Fruit fly (Drosophila melanogaster) whole organism, embryonic: ENCODE results near the gene CG7974.
A peak's percentile ranks its signal among the peaks of the same experiment; 100 is the strongest.

Experiments used
- Adf1 ChIP-seq: fragments of 200-800 bp; sonication (Bioruptor generic); IDR thresholded peaks from 2 replicates; pipeline ENCODE4 v1.3.6; 2022; ENCODE audit warnings: missing biosample characterization, missing genetic modification characterization
- Awh ChIP-seq: fragments of 200-800 bp; sonication (Bioruptor generic); IDR thresholded peaks from 2 replicates; pipeline ENCODE4, ENCODE4 v1.3.6; 2022; ENCODE audit warnings: missing biosample characterization, missing genetic modification characterization
- B-H2 ChIP-seq: fragments of 200-800 bp; sonication (Bioruptor generic); optimal IDR thresholded peaks from 2 replicates; lab custom pipeline; 2018; ENCODE audit warnings: missing biosample characterization, mild to moderate bottlenecking, missing genetic modification characterization
- CG10431 ChIP-seq: fragments of 200-800 bp; sonication (Bioruptor generic); optimal IDR thresholded peaks from 3 replicates; lab custom pipeline; 2018; ENCODE audit warnings: missing biosample characterization, mild to moderate bottlenecking, missing genetic modification characterization
- CG12219 ChIP-seq: fragments of 200-800 bp; sonication (Bioruptor generic); optimal IDR thresholded peaks from 3 replicates; lab custom pipeline; 2018; ENCODE audit warnings: missing biosample characterization, mild to moderate bottlenecking, missing genetic modification characterization
- CG12769 ChIP-seq: fragments of 200-800 bp; sonication (Bioruptor generic); optimal IDR thresholded peaks from 2 replicates; lab custom pipeline; 2019; ENCODE audit warnings: missing biosample characterization, mild to moderate bottlenecking, missing genetic modification characterization, moderate library complexity
- CG13775 ChIP-seq: fragments of 200-800 bp; sonication (Bioruptor generic); optimal IDR thresholded peaks from 3 replicates; lab custom pipeline; 2017; ENCODE audit warnings: missing biosample characterization, mild to moderate bottlenecking, missing genetic modification characterization
- CG14441 ChIP-seq: fragments of 200-800 bp; sonication (Bioruptor generic); IDR thresholded peaks from 2 replicates; pipeline ENCODE4 v1.3.6; 2022; ENCODE audit warnings: missing biosample characterization, missing genetic modification characterization
- CG15269 ChIP-seq: fragments of 200-800 bp; sonication (Bioruptor generic); optimal IDR thresholded peaks from 2 replicates; lab custom pipeline; 2018; ENCODE audit warnings: missing biosample characterization, mild to moderate bottlenecking, missing genetic modification characterization, moderate library complexity
- CG1647 ChIP-seq: fragments of 200-800 bp; sonication (Bioruptor generic); optimal IDR thresholded peaks from 3 replicates; lab custom pipeline; 2016; ENCODE audit warnings: missing biosample characterization, missing genetic modification characterization
- CG17802 ChIP-seq: fragments of 200-800 bp; sonication (Bioruptor generic); optimal IDR thresholded peaks from 2 replicates; lab custom pipeline; 2018; ENCODE audit warnings: missing biosample characterization, mild to moderate bottlenecking, missing genetic modification characterization, moderate library complexity
- CG18262 ChIP-seq: fragments of 200-800 bp; optimal IDR thresholded peaks from 3 replicates; lab custom pipeline; 2019; ENCODE audit warnings: missing biosample characterization, mild to moderate bottlenecking, missing genetic modification characterization, moderate library complexity
- CG31224 ChIP-seq: fragments of 200-800 bp; sonication (Bioruptor generic); IDR thresholded peaks from 2 replicates; pipeline ENCODE4 v1.3.6; 2022; ENCODE audit warnings: missing biosample characterization, missing genetic modification characterization
- CG6175 ChIP-seq: fragments of 200-800 bp; sonication (Bioruptor generic); IDR thresholded peaks from 3 replicates; pipeline ENCODE4 v1.3.6; 2022; ENCODE audit warnings: missing biosample characterization, missing genetic modification characterization
- CG8478 ChIP-seq: fragments of >200 bp; optimal IDR thresholded peaks from 2 replicates; lab custom pipeline; 2018
- Deaf1 ChIP-seq: fragments of 200-800 bp; optimal IDR thresholded peaks from 3 replicates; lab custom pipeline; 2019; ENCODE audit warnings: missing biosample characterization, mild to moderate bottlenecking, missing genetic modification characterization, moderate library complexity
- Dll ChIP-seq: fragments of 200-800 bp; sonication (Bioruptor generic); IDR thresholded peaks from 4 replicates; pipeline ENCODE4 v1.3.6; 2022; ENCODE audit warnings: missing biosample characterization, missing genetic modification characterization; ENCODE audit not compliant: partially characterized antibody
- Ets65A ChIP-seq: fragments of 200-800 bp; sonication (Bioruptor generic); peaks from one replicate; lab custom pipeline; 2016; ENCODE audit warnings: missing biosample characterization, missing genetic modification characterization
- HmgD ChIP-seq: fragments of 200-800 bp; sonication (Bioruptor generic); optimal IDR thresholded peaks from 3 replicates; lab custom pipeline; 2016; ENCODE audit warnings: missing biosample characterization, missing genetic modification characterization
- Jarid2 ChIP-seq: fragments of 200-800 bp; sonication (Bioruptor generic); optimal IDR thresholded peaks from 3 replicates; lab custom pipeline; 2017; ENCODE audit warnings: mild to moderate bottlenecking, missing biosample characterization, missing genetic modification reagents, missing genetic modification characterization
- Med ChIP-seq: fragments of 200-800 bp; sonication (Bioruptor generic); peaks from one replicate; lab custom pipeline; 2016; ENCODE audit warnings: missing biosample characterization, missing genetic modification characterization, mild to moderate bottlenecking, inconsistent platforms, moderate library complexity
- Myb ChIP-seq: fragments of 200-800 bp; sonication (Bioruptor generic); optimal IDR thresholded peaks from 2 replicates; lab custom pipeline; 2016; ENCODE audit warnings: missing biosample characterization, missing genetic modification characterization
- Vsx1 ChIP-seq: fragments of 200-800 bp; sonication (Bioruptor generic); optimal IDR thresholded peaks from 2 replicates; lab custom pipeline; 2017; ENCODE audit warnings: missing biosample characterization, mild to moderate bottlenecking, missing genetic modification characterization, missing genetic modification reagents
- aop ChIP-seq: fragments of 200-800 bp; sonication (Bioruptor generic); IDR thresholded peaks from 2 replicates; pipeline ENCODE4 v1.3.6; 2022; ENCODE audit warnings: missing biosample characterization, missing genetic modification characterization
- ap ChIP-seq: fragments of 200-800 bp; sonication (Bioruptor generic); IDR thresholded peaks from 2 replicates; pipeline ENCODE4 v1.3.6; 2022; ENCODE audit warnings: missing biosample characterization, missing genetic modification characterization
- bab2 ChIP-seq: fragments of 200-800 bp; sonication (Bioruptor generic); optimal IDR thresholded peaks from 2 replicates; lab custom pipeline; 2016; ENCODE audit warnings: missing biosample characterization, missing genetic modification characterization
- cato ChIP-seq: fragments of 200-800 bp; sonication (Bioruptor generic); optimal IDR thresholded peaks from 2 replicates; lab custom pipeline; 2016; ENCODE audit warnings: missing biosample characterization, missing genetic modification characterization, borderline replicate concordance
- chinmo ChIP-seq: fragments of 200-800 bp; sonication (Bioruptor generic); IDR thresholded peaks from 4 replicates; pipeline ENCODE4 v1.3.6; 2022; ENCODE audit warnings: missing biosample characterization, missing genetic modification characterization; ENCODE audit not compliant: partially characterized antibody
- ci ChIP-seq: fragments of 200-800 bp; sonication (Bioruptor generic); IDR thresholded peaks from 3 replicates; pipeline ENCODE4 v1.3.6; 2022; ENCODE audit warnings: missing biosample characterization, missing genetic modification characterization
- dmrt99B ChIP-seq: fragments of 200-800 bp; sonication (Bioruptor generic); optimal IDR thresholded peaks from 2 replicates; lab custom pipeline; 2018; ENCODE audit warnings: missing biosample characterization, mild to moderate bottlenecking, missing genetic modification characterization, moderate library complexity
- kni ChIP-seq: fragments of 200-800 bp; sonication (Bioruptor generic); optimal IDR thresholded peaks from 3 replicates; lab custom pipeline; 2017; ENCODE audit warnings: mild to moderate bottlenecking, missing biosample characterization, missing genetic modification reagents, missing genetic modification characterization
- lola ChIP-seq, 3 experiments: fragments of >200 bp in 2 of 3; fragments of 200-800 bp in 1 of 3; sonication (Bioruptor generic) in 1 of 3; optimal IDR thresholded peaks; 2 replicates each; lab custom pipeline; 2017 to 2019; ENCODE audit warnings: missing biosample characterization in 3 of 3, missing genetic modification characterization in 3 of 3, mild to moderate bottlenecking in 1 of 3, moderate library complexity in 1 of 3
- onecut ChIP-seq: fragments of 200-800 bp; sonication (Bioruptor generic); IDR thresholded peaks from 2 replicates; pipeline ENCODE4 v1.3.6; 2022; ENCODE audit warnings: missing biosample characterization, missing genetic modification characterization
- p53 ChIP-seq: fragments of 200-800 bp; sonication (Bioruptor generic); optimal IDR thresholded peaks from 2 replicates; lab custom pipeline; 2016; ENCODE audit warnings: missing biosample characterization, missing genetic modification characterization
- pb ChIP-seq: fragments of 200-800 bp; sonication (Bioruptor generic); optimal IDR thresholded peaks from 3 replicates; lab custom pipeline; 2016; ENCODE audit warnings: missing biosample characterization, missing genetic modification characterization
- peb ChIP-seq: fragments of 200-800 bp; sonication (Bioruptor generic); IDR thresholded peaks from 2 replicates; pipeline ENCODE4 v1.3.6; 2022; ENCODE audit warnings: missing biosample characterization, missing genetic modification characterization
- row ChIP-seq: fragments of 200-800 bp; sonication (Bioruptor generic); IDR thresholded peaks from 3 replicates; pipeline ENCODE4 v1.3.6; 2022; ENCODE audit warnings: missing biosample characterization, missing genetic modification characterization
- usp ChIP-seq: fragments of >200 bp; optimal IDR thresholded peaks from 2 replicates; lab custom pipeline; 2017; ENCODE audit warnings: missing biosample characterization, missing genetic modification characterization
- z ChIP-seq: fragments of 200-800 bp; sonication (Bioruptor generic); IDR thresholded peaks from 3 replicates; pipeline ENCODE4 v1.3.6; 2022; ENCODE audit warnings: missing biosample characterization, missing genetic modification characterization

The CG7974 gene

dm6 chr3L:1668504-1668903, 3.6 kb downstream of the CG7974 start, which contains the start of gene RpL23A (continued):
- TF ChIP-seq dmrt99B (peak; percentile 80), HmgD (GFP tag; lab: Kevin White, UChicago) (peak; percentile 99), ap (GFP tag; lab: Robert Waterston, UW) (peak; percentile 85)

dm6 chr3L:1670008-1670407, 5.1 kb downstream of the CG7974 start, which contains the start of gene RabX5:
RabX5 (minus strand) TSS chr3L:1670108.
- TF ChIP-seq peb (GFP tag; lab: Robert Waterston, UW) (no peak), CG8478 (lab: Kevin White, UChicago) (peak; percentile 4), Dll (GFP tag; lab: Robert Waterston, UW) (no peak), CG1647 (GFP tag; lab: Kevin White, UChicago) (no peak), usp (GFP tag; lab: Kevin White, UChicago) (no peak), CG13775 (no peak), Med (GFP tag; lab: Kevin White, UChicago) (peak; percentile 55), CG18262 (tag; lab: Kevin White, UChicago) (no peak), CG31224 (no peak)
- TF ChIP-seq, all 482 proteins: peak for 2

dm6 chr3L:1672627-1673026, 7.7 kb downstream of the CG7974 start, which contains the start of gene CG13930:
CG13930 (minus strand) TSS chr3L:1672727.
- no peak for TF ChIP-seq CG10431
- TF ChIP-seq CG12219 (GFP tag; lab: Kevin White, UChicago), result no peak
- no peak for TF ChIP-seq cato (GFP tag; lab: Kevin White, UChicago)
- TF ChIP-seq Ets65A (GFP tag; lab: Kevin White, UChicago), result peak; percentile 26

dm6 chr3L:1674381-1674780, 9.4 kb downstream of the CG7974 start, which contains the start of gene CG7991:
CG7991 (plus strand) TSS chr3L:1674709.
- peak; percentile 90 for TF ChIP-seq CG6175 (GFP tag; lab: Robert Waterston, UW)
- 0 out of 3 replicates have a peak, but pooled peaks have one; percentile 16 for TF ChIP-seq row (GFP tag; lab: Robert Waterston, UW)
- peak; percentile 76; the same call in 1 of the 4 replicates for TF ChIP-seq chinmo (GFP tag; lab: Robert Waterston, UW)
- no peak for TF ChIP-seq CG17802
- no peak for TF ChIP-seq CG14441 (GFP tag; lab: Robert Waterston, UW)
- TF ChIP-seq Myb (GFP tag; lab: Kevin White, UChicago), result no peak
- TF ChIP-seq CG15269, result peak; percentile 81
- 0 out of 3 replicates have a peak, but pooled peaks have one; percentile 21 for TF ChIP-seq z (GFP tag; lab: Robert Waterston, UW)
- peak; percentile 41; the same call in 1 of the 2 replicates for TF ChIP-seq Awh (GFP tag; lab: Robert Waterston, UW)
- TF ChIP-seq pb (GFP tag; lab: Kevin White, UChicago), result peak; percentile 2
- TF ChIP-seq ci (GFP tag; lab: Robert Waterston, UW), result 0 out of 3 replicates have a peak, but pooled peaks have one; percentile 15
- TF ChIP-seq kni (GFP tag; lab: Kevin White, UChicago), result peak; percentile 52
- no peak for TF ChIP-seq bab2 (GFP tag; lab: Kevin White, UChicago)
- no peak for TF ChIP-seq Jarid2 (GFP tag; lab: Kevin White, UChicago)
- no peak for TF ChIP-seq onecut (GFP tag; lab: Robert Waterston, UW)
- TF ChIP-seq lola (GFP tag; optimal IDR thresholded peaks at IDR 0.05; lab: Kevin White, UChicago), result no peak
- TF ChIP-seq Deaf1 (tag; lab: Kevin White, UChicago), result peak; percentile 52
- TF ChIP-seq Vsx1, result no peak
- no peak for TF ChIP-seq B-H2 (GFP tag; lab: Kevin White, UChicago)
- TF ChIP-seq Med (GFP tag; lab: Kevin White, UChicago), result peak; percentile 45
- peak; percentile 42 for TF ChIP-seq CG12769 (tag; lab: Kevin White, UChicago)
- TF ChIP-seq Adf1, result peak; percentile 73
- TF ChIP-seq aop (GFP tag; lab: Robert Waterston, UW), result no peak
- TF ChIP-seq p53 (GFP tag; lab: Kevin White, UChicago), result no peak
